Fruit fly (Drosophila melanogaster) whole organism, prepupa: ENCODE results near the gene CG42759.

Experiments
- Blimp-1 ChIP-seq: fragments of 200-800 bp; sonication (Bioruptor generic); optimal IDR thresholded peaks from 3 replicates; lab custom pipeline; 2017; ENCODE audit warnings: missing biosample characterization, missing genetic modification characterization, mild to moderate bottlenecking, moderate library complexity, missing genetic modification reagents
- CG10631 ChIP-seq: fragments of 200-800 bp; sonication (Bioruptor generic); optimal IDR thresholded peaks from 2 replicates; lab custom pipeline; 2016; ENCODE audit warnings: missing biosample characterization, missing genetic modification characterization
- CG10669 ChIP-seq: fragments of 200-800 bp; sonication (Bioruptor generic); optimal IDR thresholded peaks from 3 replicates; lab custom pipeline; 2018; ENCODE audit warnings: missing biosample characterization, mild to moderate bottlenecking, missing genetic modification characterization, moderate library complexity
- CG11294 ChIP-seq: fragments of 200-800 bp; sonication (Bioruptor generic); IDR thresholded peaks from 2 replicates; pipeline ENCODE4 v1.3.6; 2022; ENCODE audit warnings: missing biosample characterization, missing genetic modification characterization
- CG11762 ChIP-seq: fragments of 200-800 bp; sonication (Bioruptor generic); optimal IDR thresholded peaks from 3 replicates; lab custom pipeline; 2016; ENCODE audit warnings: missing biosample characterization, missing genetic modification characterization; ENCODE audit not compliant: insufficient read depth
- CG11902 ChIP-seq: fragments of 200-800 bp; sonication (Bioruptor generic); optimal IDR thresholded peaks from 3 replicates; lab custom pipeline; 2016; ENCODE audit warnings: missing biosample characterization, missing genetic modification characterization
- CG1621 ChIP-seq: fragments of 200-800 bp; sonication (Bioruptor generic); optimal IDR thresholded peaks from 3 replicates; lab custom pipeline; 2018; ENCODE audit warnings: missing biosample characterization, mild to moderate bottlenecking, missing genetic modification characterization
- CG16779 ChIP-seq: fragments of 200-800 bp; sonication (Bioruptor generic); optimal IDR thresholded peaks from 3 replicates; lab custom pipeline; 2017; ENCODE audit warnings: missing biosample characterization, mild to moderate bottlenecking, missing genetic modification characterization
- CG3032 ChIP-seq: fragments of 200-800 bp; optimal IDR thresholded peaks from 2 replicates; lab custom pipeline; 2019; ENCODE audit warnings: missing biosample characterization, mild to moderate bottlenecking, missing genetic modification characterization, moderate library complexity
- CG31627 ChIP-seq: fragments of 200-800 bp; sonication (Bioruptor generic); optimal IDR thresholded peaks from 3 replicates; lab custom pipeline; 2016; ENCODE audit warnings: missing biosample characterization, missing genetic modification characterization
- CG32006 ChIP-seq: fragments of 200-800 bp; sonication (Bioruptor generic); optimal IDR thresholded peaks from 3 replicates; lab custom pipeline; 2017; ENCODE audit warnings: missing biosample characterization, mild to moderate bottlenecking, missing genetic modification characterization
- CG34406 ChIP-seq: fragments of 200-800 bp; sonication (Bioruptor generic); optimal IDR thresholded peaks from 3 replicates; lab custom pipeline; 2016; ENCODE audit warnings: missing biosample characterization, missing genetic modification characterization
- CG3919 ChIP-seq: fragments of 200-800 bp; sonication (Bioruptor generic); optimal IDR thresholded peaks from 3 replicates; lab custom pipeline; 2016; ENCODE audit warnings: missing biosample characterization, missing genetic modification characterization
- CG4318 ChIP-seq: fragments of 200-800 bp; sonication (Bioruptor generic); optimal IDR thresholded peaks from 3 replicates; lab custom pipeline; 2017; ENCODE audit warnings: missing biosample characterization, mild to moderate bottlenecking, missing genetic modification characterization
- CG6276 ChIP-seq: fragments of 200-800 bp; sonication (Bioruptor generic); optimal IDR thresholded peaks from 2 replicates; lab custom pipeline; 2017; ENCODE audit warnings: missing biosample characterization, mild to moderate bottlenecking, missing genetic modification characterization
- CG6792 ChIP-seq: fragments of 200-800 bp; sonication (Bioruptor generic); optimal IDR thresholded peaks from 3 replicates; lab custom pipeline; 2016; ENCODE audit warnings: missing biosample characterization, missing genetic modification characterization
- CG6808 ChIP-seq: fragments of 200-800 bp; sonication (Bioruptor generic); optimal IDR thresholded peaks from 3 replicates; lab custom pipeline; 2017; ENCODE audit warnings: missing biosample characterization, missing genetic modification characterization, mild to moderate bottlenecking, moderate library complexity, missing genetic modification reagents
- CG6854 ChIP-seq: fragments of 200-800 bp; sonication (Bioruptor generic); optimal IDR thresholded peaks from 2 replicates; lab custom pipeline; 2017; ENCODE audit warnings: missing biosample characterization, mild to moderate bottlenecking, missing genetic modification characterization
- CG7368 ChIP-seq: fragments of 200-800 bp; sonication (Bioruptor generic); optimal IDR thresholded peaks from 3 replicates; lab custom pipeline; 2016; ENCODE audit warnings: missing biosample characterization, missing genetic modification characterization
- CG8119 ChIP-seq: fragments of 200-800 bp; sonication (Bioruptor generic); IDR thresholded peaks from 3 replicates; pipeline ENCODE4 v1.3.6; 2022; ENCODE audit warnings: missing biosample characterization, missing genetic modification characterization
- CG8319 ChIP-seq: fragments of 200-800 bp; sonication (Bioruptor generic); optimal IDR thresholded peaks from 3 replicates; lab custom pipeline; 2016; ENCODE audit warnings: missing biosample characterization, missing genetic modification characterization
- Eip75B ChIP-seq: fragments of 200-800 bp; sonication (Bioruptor generic); optimal IDR thresholded peaks from 3 replicates; lab custom pipeline; 2016; ENCODE audit warnings: missing biosample characterization, missing genetic modification characterization
- Eip78C ChIP-seq: fragments of 200-800 bp; sonication (Bioruptor generic); peaks from one replicate; lab custom pipeline; 2016; ENCODE audit warnings: missing biosample characterization, missing genetic modification characterization
- Eip93F ChIP-seq: fragments of 200-800 bp; sonication (Bioruptor generic); optimal IDR thresholded peaks from 2 replicates; lab custom pipeline; 2016; ENCODE audit warnings: missing biosample characterization, mild to moderate bottlenecking, missing genetic modification characterization
- Ets21C ChIP-seq: fragments of 200-800 bp; sonication (Bioruptor generic); optimal IDR thresholded peaks from 3 replicates; lab custom pipeline; 2016; ENCODE audit warnings: missing biosample characterization, missing genetic modification characterization
- Ets96B ChIP-seq: fragments of 200-800 bp; optimal IDR thresholded peaks from 2 replicates; lab custom pipeline; 2019; ENCODE audit warnings: missing biosample characterization, mild to moderate bottlenecking, missing genetic modification characterization, moderate library complexity
- Gug ChIP-seq: fragments of 200-800 bp; sonication (Bioruptor generic); IDR thresholded peaks from 2 replicates; pipeline ENCODE4 v1.3.6; 2022; ENCODE audit warnings: missing biosample characterization, missing genetic modification characterization
- Hr38 ChIP-seq: sonication (Bioruptor generic); optimal IDR thresholded peaks from 2 replicates; lab custom pipeline; 2016; ENCODE audit warnings: missing biosample characterization, missing genetic modification characterization
- Hr39 ChIP-seq: fragments of 200-800 bp; sonication (Bioruptor generic); optimal IDR thresholded peaks from 2 replicates; lab custom pipeline; 2016; ENCODE audit warnings: missing biosample characterization, missing genetic modification characterization
- Hr4 ChIP-seq: fragments of 200-800 bp; sonication (Bioruptor generic); optimal IDR thresholded peaks from 3 replicates; lab custom pipeline; 2016; ENCODE audit warnings: missing biosample characterization, missing genetic modification characterization
- Lpt ChIP-seq: fragments of 200-800 bp; sonication (Bioruptor generic); optimal IDR thresholded peaks from 3 replicates; lab custom pipeline; 2016; ENCODE audit warnings: missing biosample characterization, missing genetic modification characterization
- OdsH ChIP-seq: fragments of 200-800 bp; sonication (Bioruptor generic); optimal IDR thresholded peaks from 3 replicates; lab custom pipeline; 2016; ENCODE audit warnings: missing biosample characterization, missing genetic modification characterization
- Smox ChIP-seq: fragments of 200-800 bp; sonication (Bioruptor generic); optimal IDR thresholded peaks from 3 replicates; lab custom pipeline; 2016; ENCODE audit warnings: missing biosample characterization, missing genetic modification characterization
- Sox102F ChIP-seq: fragments of 200-800 bp; sonication (Bioruptor generic); optimal IDR thresholded peaks from 2 replicates; lab custom pipeline; 2016; ENCODE audit warnings: missing biosample characterization, mild to moderate bottlenecking, missing genetic modification characterization
- Sox14 ChIP-seq: fragments of 200-800 bp; sonication (Bioruptor generic); optimal IDR thresholded peaks from 3 replicates; lab custom pipeline; 2016; ENCODE audit warnings: missing biosample characterization, missing genetic modification characterization
- Sox15 ChIP-seq: fragments of 200-800 bp; sonication (Bioruptor generic); optimal IDR thresholded peaks from 3 replicates; lab custom pipeline; 2016; ENCODE audit warnings: missing biosample characterization, missing genetic modification characterization
- achi ChIP-seq: fragments of 200-800 bp; sonication (Bioruptor generic); optimal IDR thresholded peaks from 3 replicates; lab custom pipeline; 2016; ENCODE audit warnings: missing biosample characterization, missing genetic modification characterization
- acj6 ChIP-seq: fragments of 200-800 bp; sonication (Bioruptor generic); optimal IDR thresholded peaks from 3 replicates; lab custom pipeline; 2016; ENCODE audit warnings: missing biosample characterization, missing genetic modification characterization
- cyc ChIP-seq: fragments of 200-800 bp; sonication (Bioruptor generic); optimal IDR thresholded peaks from 3 replicates; lab custom pipeline; 2016; ENCODE audit warnings: missing biosample characterization, missing genetic modification characterization
- dac ChIP-seq: fragments of 200-800 bp; sonication (Bioruptor generic); optimal IDR thresholded peaks from 2 replicates; lab custom pipeline; 2017; ENCODE audit warnings: missing biosample characterization, mild to moderate bottlenecking, missing genetic modification characterization
- dsx ChIP-seq: fragments of 200-800 bp; optimal IDR thresholded peaks from 3 replicates; lab custom pipeline; 2019; ENCODE audit warnings: missing biosample characterization, mild to moderate bottlenecking, missing genetic modification characterization, moderate library complexity; ENCODE audit not compliant: poor library complexity, severe bottlenecking
- eg ChIP-seq: fragments of 200-800 bp; sonication (Bioruptor generic); IDR thresholded peaks from 3 replicates; pipeline ENCODE4 v1.3.6; 2022; ENCODE audit warnings: missing biosample characterization, missing genetic modification characterization
- esn ChIP-seq: fragments of 200-800 bp; sonication (Bioruptor generic); optimal IDR thresholded peaks from 2 replicates; lab custom pipeline; 2016; ENCODE audit warnings: missing biosample characterization, mild to moderate bottlenecking, missing genetic modification characterization, moderate library complexity
- fd59A ChIP-seq: fragments of 200-800 bp; sonication (Bioruptor generic); optimal IDR thresholded peaks from 2 replicates; lab custom pipeline; 2017; ENCODE audit warnings: missing biosample characterization, mild to moderate bottlenecking, missing genetic modification characterization, missing genetic modification reagents
- fd85E ChIP-seq: fragments of 200-800 bp; sonication (Bioruptor generic); optimal IDR thresholded peaks from 3 replicates; lab custom pipeline; 2016; ENCODE audit warnings: missing biosample characterization, missing genetic modification characterization
- fkh ChIP-seq: fragments of 200-800 bp; sonication (Bioruptor generic); optimal IDR thresholded peaks from 3 replicates; lab custom pipeline; 2017; ENCODE audit warnings: missing biosample characterization, mild to moderate bottlenecking, missing genetic modification characterization, moderate library complexity
- lz ChIP-seq: fragments of 200-800 bp; sonication (Bioruptor generic); optimal IDR thresholded peaks from 3 replicates; lab custom pipeline; 2016; ENCODE audit warnings: missing biosample characterization, missing genetic modification characterization
- net ChIP-seq: fragments of 200-800 bp; sonication (Bioruptor generic); optimal IDR thresholded peaks from 3 replicates; lab custom pipeline; 2016; ENCODE audit warnings: missing biosample characterization, missing genetic modification characterization
- pdm3 ChIP-seq: fragments of 200-800 bp; sonication (Bioruptor generic); optimal IDR thresholded peaks from 3 replicates; lab custom pipeline; 2016; ENCODE audit warnings: missing biosample characterization, missing genetic modification characterization
- salr ChIP-seq, 2 experiments: fragments of 200-800 bp; sonication (Bioruptor generic); optimal IDR thresholded peaks; 3 replicates each; lab custom pipeline; 2016 to 2018; ENCODE audit warnings: missing biosample characterization in 2 of 2, missing genetic modification characterization in 2 of 2, mild to moderate bottlenecking in 1 of 2
- spab ChIP-seq: fragments of 200-800 bp; sonication (Bioruptor generic); optimal IDR thresholded peaks from 2 replicates; lab custom pipeline; 2017; ENCODE audit warnings: missing biosample characterization, mild to moderate bottlenecking, missing genetic modification characterization, missing genetic modification reagents
- vri ChIP-seq: fragments of 200-800 bp; sonication (Bioruptor generic); optimal IDR thresholded peaks from 3 replicates; lab custom pipeline; 2016; ENCODE audit warnings: missing biosample characterization, mild to moderate bottlenecking, missing genetic modification characterization

The CG42759 gene

DNA sequence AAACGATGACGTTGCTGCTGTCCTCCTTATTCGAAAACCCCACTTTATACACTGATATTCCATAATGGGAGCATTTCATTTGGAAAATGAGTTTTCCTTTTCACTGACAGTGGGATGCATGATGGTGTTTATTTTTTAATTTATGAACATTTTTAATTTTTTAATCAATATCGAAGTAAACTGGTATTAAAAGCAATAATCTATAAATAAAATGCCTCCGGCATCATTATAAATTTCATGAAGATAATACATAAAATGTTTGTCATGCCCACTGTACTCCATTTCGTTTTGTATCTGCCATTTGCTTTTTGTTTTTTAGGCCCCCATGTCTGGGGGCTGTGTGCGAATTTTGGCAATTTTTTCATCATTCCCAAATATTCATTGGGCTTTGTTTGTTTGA, 12.8 kb upstream of the CG42759 start:
- peak; percentile 60 for TF ChIP-seq CG10631 (GFP tag; lab: Kevin White, UChicago)
- TF ChIP-seq CG1621 (tag; lab: Kevin White, UChicago), result no peak
- peak; percentile 53 for TF ChIP-seq Sox14 (GFP tag; lab: Kevin White, UChicago)
- TF ChIP-seq net (GFP tag; lab: Kevin White, UChicago), result peak; percentile 78
- TF ChIP-seq CG11294 (GFP tag; lab: Robert Waterston, UW), result peak; percentile 52
- no peak for TF ChIP-seq CG16779 (tag; lab: Kevin White, UChicago)
- peak; percentile 93 for TF ChIP-seq eg (GFP tag; lab: Robert Waterston, UW)
- peak; percentile 89 for TF ChIP-seq Hr4 (GFP tag; lab: Kevin White, UChicago)
- peak; percentile 63 for TF ChIP-seq CG31627 (GFP tag; lab: Kevin White, UChicago)
- peak; percentile 64 for TF ChIP-seq CG4318 (GFP tag; lab: Kevin White, UChicago)
- TF ChIP-seq salr (GFP tag; optimal IDR thresholded peaks at IDR 0.05; lab: Kevin White, UChicago), result peak in 1 of 2 experiments; percentile 67
- no peak for TF ChIP-seq fd85E (GFP tag; lab: Kevin White, UChicago)
- TF ChIP-seq CG32006 (GFP tag; lab: Kevin White, UChicago), result peak; percentile 85
- peak; percentile 70 for TF ChIP-seq Lpt (GFP tag; lab: Kevin White, UChicago)
- peak; percentile 26 for TF ChIP-seq Ets21C (GFP tag; lab: Kevin White, UChicago)
- peak; percentile 54 for TF ChIP-seq acj6
- TF ChIP-seq CG6792 (GFP tag; lab: Kevin White, UChicago), result peak; percentile 62
- no peak for TF ChIP-seq CG6808 (GFP tag; lab: Kevin White, UChicago)
- no peak for TF ChIP-seq dac (GFP tag; lab: Kevin White, UChicago)
- TF ChIP-seq OdsH (GFP tag; lab: Kevin White, UChicago), result peak; percentile 76
- TF ChIP-seq esn (GFP tag; lab: Kevin White, UChicago), result peak; percentile 76
- TF ChIP-seq Smox, result peak; percentile 65
- peak; percentile 65 for TF ChIP-seq lz
- no peak for TF ChIP-seq fd59A (GFP tag; lab: Kevin White, UChicago)
- peak; percentile 93 for TF ChIP-seq Eip78C
- peak; percentile 92 for TF ChIP-seq CG8119 (GFP tag; lab: Robert Waterston, UW)
- TF ChIP-seq cyc (GFP tag; lab: Kevin White, UChicago), result peak; percentile 54
- peak; percentile 25 for TF ChIP-seq dsx
- TF ChIP-seq Sox15 (GFP tag; lab: Kevin White, UChicago), result peak; percentile 29
- TF ChIP-seq CG7368 (GFP tag; lab: Kevin White, UChicago), result no peak
- peak; percentile 70 for TF ChIP-seq CG3919 (GFP tag; lab: Kevin White, UChicago)
- TF ChIP-seq CG6276, result peak; percentile 81
- TF ChIP-seq Eip93F (GFP tag; lab: Kevin White, UChicago), result no peak
- peak; percentile 47 for TF ChIP-seq Ets96B (tag; lab: Kevin White, UChicago)
- TF ChIP-seq CG8319, result peak; percentile 51
- TF ChIP-seq achi (GFP tag; lab: Kevin White, UChicago), result peak; percentile 70
- peak; percentile 59 for TF ChIP-seq Hr39
- TF ChIP-seq CG34406 (GFP tag; lab: Kevin White, UChicago), result peak; percentile 73
- TF ChIP-seq vri, result peak; percentile 16
- no peak for TF ChIP-seq CG6854 (GFP tag; lab: Kevin White, UChicago)
- peak; percentile 66 for TF ChIP-seq Eip75B (GFP tag; lab: Kevin White, UChicago)
- TF ChIP-seq CG10669, result peak; percentile 46
- no peak for TF ChIP-seq Blimp-1 (GFP tag; lab: Kevin White, UChicago)
- TF ChIP-seq CG3032, result peak; percentile 17
- TF ChIP-seq CG11902 (GFP tag; lab: Kevin White, UChicago), result peak; percentile 32
- no peak for TF ChIP-seq fkh (GFP tag; lab: Kevin White, UChicago)
- peak; percentile 1 for TF ChIP-seq CG11762 (GFP tag; lab: Kevin White, UChicago)
- no peak for TF ChIP-seq spab (GFP tag; lab: Kevin White, UChicago)
- TF ChIP-seq Gug (GFP tag; lab: Robert Waterston, UW), result peak; percentile 63
- TF ChIP-seq Sox102F (GFP tag; lab: Kevin White, UChicago), result peak; percentile 60
- peak; percentile 76 for TF ChIP-seq pdm3 (GFP tag; lab: Kevin White, UChicago)
- TF ChIP-seq Hr38 (GFP tag; lab: Kevin White, UChicago), result peak; percentile 1
